Worm (Caenorhabditis elegans): ENCODE data around the gene F01D5.8.

F01D5.8 gene

DNA sequence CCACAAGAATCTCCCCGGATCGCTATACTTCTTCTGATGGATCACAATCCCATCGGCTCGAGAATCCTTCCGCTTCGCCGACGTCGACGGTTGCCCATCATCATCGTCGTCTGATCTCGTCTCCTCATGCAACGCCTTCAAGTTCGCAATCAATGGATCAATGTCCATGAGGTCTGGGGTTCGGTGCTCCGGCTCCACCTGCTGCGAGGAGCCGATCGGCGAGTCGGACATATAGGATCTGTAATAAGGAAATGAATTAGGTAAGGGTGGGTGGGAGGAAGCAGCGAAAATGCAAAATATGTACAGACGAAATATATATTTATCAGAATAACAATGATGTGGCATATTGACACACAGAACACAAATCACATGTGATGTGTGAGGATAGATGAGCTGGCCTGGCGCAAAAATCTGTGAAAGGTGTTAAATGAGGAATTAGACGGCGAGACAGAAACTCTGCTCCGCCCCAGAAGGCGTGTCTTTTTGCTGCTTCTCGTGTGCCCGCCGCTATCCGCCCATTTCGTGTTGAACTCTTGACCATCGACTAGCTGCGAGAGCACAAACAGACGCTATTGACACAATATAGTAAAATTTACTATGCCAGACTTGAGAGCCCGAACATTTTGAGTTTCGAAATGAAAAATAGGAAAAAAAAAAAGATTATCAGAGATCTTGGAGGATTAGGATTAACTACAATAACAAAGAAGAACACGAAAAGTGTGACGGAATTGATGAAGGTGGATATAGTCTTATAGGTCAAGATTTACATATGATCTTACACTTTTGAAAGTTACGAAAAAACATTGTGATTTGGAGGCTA lies 27.2 kb downstream of the F01D5.8 start:
- TF ChIP-seq nhr-76 (tag; optimal IDR thresholded peaks at IDR 0.05) (no peak), jun-1 (tag; optimal IDR thresholded peaks at IDR 0.05) (no peak), aly-2 (tag; optimal IDR thresholded peaks at IDR 0.05) (no peak), unc-39 (tag; optimal IDR thresholded peaks at IDR 0.05) (no peak), pha-4 (tag; optimal IDR thresholded peaks at IDR 0.05) (peak; percentile 22), nfya-1 (tag; optimal IDR thresholded peaks at IDR 0.05; ENCODE audit: insufficient read depth) (peak; percentile 6), nhr-77 (tag; optimal IDR thresholded peaks at IDR 0.05) (no peak), lin-39 (tag; optimal IDR thresholded peaks at IDR 0.05) (peak; percentile 39), lin-15B (tag; optimal IDR thresholded peaks at IDR 0.05) (no peak), ceh-16 (tag; optimal IDR thresholded peaks at IDR 0.05) (no peak), pqm-1 (tag; optimal IDR thresholded peaks at IDR 0.05) (no peak)

DNA sequence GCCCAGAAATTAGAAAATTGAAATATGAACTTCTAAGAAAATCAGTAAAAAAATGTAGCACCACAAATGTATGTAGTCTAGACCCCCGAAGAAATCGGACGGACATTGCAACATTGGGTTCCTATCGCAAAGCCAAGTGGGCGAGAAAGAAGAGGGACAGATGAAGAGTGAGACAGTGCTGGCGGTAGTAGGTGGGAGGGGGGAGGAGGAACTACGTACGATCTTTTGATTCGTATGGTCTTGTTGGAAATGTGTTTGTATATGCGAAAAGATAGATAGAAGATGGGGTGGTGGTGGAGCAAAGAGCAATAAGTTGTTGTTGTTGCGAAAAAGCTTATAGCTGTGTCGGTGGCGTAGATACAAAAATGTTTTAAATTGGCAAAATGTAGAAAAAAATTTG lies 27.8 kb downstream of the F01D5.8 start:
- TF ChIP-seq eor-1 (tag; optimal IDR thresholded peaks at IDR 0.05) (no peak), fos-1 (tag; optimal IDR thresholded peaks at IDR 0.05) (no peak), nfya-1 (tag; optimal IDR thresholded peaks at IDR 0.05; ENCODE audit: insufficient read depth) (peak; percentile 10), elt-2 (tag; optimal IDR thresholded peaks at IDR 0.05) (peak; percentile 38)

DNA sequence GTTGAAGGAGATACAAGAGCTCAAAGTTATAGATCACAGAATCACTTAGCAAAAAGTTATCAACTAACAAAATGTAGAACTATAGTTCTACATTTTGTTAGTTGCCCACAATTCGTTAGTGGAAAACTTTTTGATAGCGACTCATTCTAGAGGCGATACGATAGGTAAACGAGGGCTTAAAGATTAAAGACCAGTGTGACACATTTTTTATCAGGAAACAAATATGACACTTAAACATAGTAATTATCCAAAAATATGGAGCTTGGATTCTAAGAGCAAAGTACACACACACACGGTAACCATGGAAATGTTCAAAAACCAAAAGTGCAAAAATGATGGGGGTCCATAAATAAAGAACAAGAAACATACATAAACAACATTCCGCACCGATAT lies 29.3 kb downstream of the F01D5.8 start:
- TF ChIP-seq pqm-1 (tag; optimal IDR thresholded peaks at IDR 0.05) (peak; percentile 5), sea-2 (GFP tag; optimal IDR thresholded peaks at IDR 0.05) (no peak), egl-5 (tag; optimal IDR thresholded peaks at IDR 0.05) (no peak), nhr-43 (tag; optimal IDR thresholded peaks at IDR 0.05; ENCODE audit: poor library complexity, severe bottlenecking) (no peak)

DNA sequence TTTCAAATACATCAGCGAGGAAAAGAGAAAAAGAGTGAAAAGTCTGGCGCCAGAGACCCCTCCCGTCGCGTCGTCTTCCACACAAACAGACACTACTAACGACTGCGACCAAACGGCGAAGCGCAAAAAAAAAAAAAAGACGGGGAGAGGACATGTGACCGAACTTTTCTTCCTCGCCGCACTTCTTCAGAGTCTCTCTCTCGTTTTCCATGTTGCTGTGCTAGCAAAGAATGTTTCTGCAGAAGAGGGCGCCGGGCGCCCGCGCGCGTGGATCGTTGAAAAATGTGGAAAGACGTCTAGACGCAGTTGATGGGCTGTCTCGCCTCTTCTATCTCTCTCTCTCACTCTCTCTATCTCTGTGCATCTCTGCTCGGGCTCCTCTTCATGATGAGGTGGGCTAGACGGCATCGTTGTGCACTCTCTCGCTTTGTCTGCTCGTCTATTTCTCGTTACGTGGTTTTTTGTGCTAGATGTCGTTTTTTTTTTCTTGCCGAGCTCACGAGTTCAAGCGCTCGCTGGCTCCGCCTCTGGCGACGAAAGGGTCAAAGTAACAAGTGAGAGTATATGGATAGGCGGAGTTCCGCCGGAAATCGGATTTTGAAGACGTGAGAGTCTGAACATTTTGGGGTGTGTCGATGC lies 29.8 kb downstream of the F01D5.8 start:
- peak; percentile 25 for TF ChIP-seq ZK546.5 (tag; optimal IDR thresholded peaks at IDR 0.05)
- peak; percentile 76 for TF ChIP-seq zag-1 (tag; optimal IDR thresholded peaks at IDR 0.05)
- no peak for TF ChIP-seq sea-2 (GFP tag; optimal IDR thresholded peaks at IDR 0.05)
- TF ChIP-seq nhr-43 (tag; optimal IDR thresholded peaks at IDR 0.05; ENCODE audit: poor library complexity, severe bottlenecking) = peak; percentile 82
- TF ChIP-seq nhr-25 (tag; optimal IDR thresholded peaks at IDR 0.05) = peak; percentile 60
- TF ChIP-seq nhr-77 (tag; optimal IDR thresholded peaks at IDR 0.05) = peak; percentile 45
- no peak for TF ChIP-seq unc-39 (tag; optimal IDR thresholded peaks at IDR 0.05)
- TF ChIP-seq egl-5 (tag; optimal IDR thresholded peaks at IDR 0.05) = peak; percentile 93
- peak; percentile 98 for TF ChIP-seq mdl-1 (tag; optimal IDR thresholded peaks at IDR 0.05)
- peak; percentile 66 for TF ChIP-seq skn-1 (tag; optimal IDR thresholded peaks at IDR 0.05)
- TF ChIP-seq ceh-9 (tag; optimal IDR thresholded peaks at IDR 0.05) = no peak
- no peak for TF ChIP-seq eor-1 (tag; optimal IDR thresholded peaks at IDR 0.05)
- TF ChIP-seq mml-1 (tag; optimal IDR thresholded peaks at IDR 0.05) = no peak
- peak; percentile 87 for TF ChIP-seq nhr-23 (tag; optimal IDR thresholded peaks at IDR 0.05)
- no peak for TF ChIP-seq nhr-76 (tag; optimal IDR thresholded peaks at IDR 0.05)
- peak; percentile 92 for TF ChIP-seq elt-2 (tag; optimal IDR thresholded peaks at IDR 0.05)
- no peak for TF ChIP-seq ztf-11 (tag; optimal IDR thresholded peaks at IDR 0.05)
- no peak for TF ChIP-seq nhr-12 (tag; optimal IDR thresholded peaks at IDR 0.05)
- TF ChIP-seq nhr-67 (tag; optimal IDR thresholded peaks at IDR 0.05) = no peak
- TF ChIP-seq tbx-2 (tag; optimal IDR thresholded peaks at IDR 0.05) = peak; percentile 84
- peak; percentile 65 for TF ChIP-seq lin-15B (tag; optimal IDR thresholded peaks at IDR 0.05)
- TF ChIP-seq lin-39 (tag; optimal IDR thresholded peaks at IDR 0.05) = peak; percentile 99
- TF ChIP-seq nfya-1 (tag; optimal IDR thresholded peaks at IDR 0.05; ENCODE audit: insufficient read depth) = peak; percentile 90
- no peak for TF ChIP-seq nhr-28 (tag; optimal IDR thresholded peaks at IDR 0.05)
- TF ChIP-seq ztf-4 (tag; optimal IDR thresholded peaks at IDR 0.05) = peak; percentile 72
- TF ChIP-seq nhr-237 (tag; optimal IDR thresholded peaks at IDR 0.05) = no peak
- TF ChIP-seq hmg-11 (tag; optimal IDR thresholded peaks at IDR 0.05) = peak; percentile 98
- TF ChIP-seq R02D3.7 (tag; optimal IDR thresholded peaks at IDR 0.05) = peak; percentile 71
- peak; percentile 91 for TF ChIP-seq jun-1 (tag; optimal IDR thresholded peaks at IDR 0.05)
- peak; percentile 76 for TF ChIP-seq snpc-4 (tag; optimal IDR thresholded peaks at IDR 0.05)
- peak; percentile 74 for TF ChIP-seq ama-1 (optimal IDR thresholded peaks at IDR 0.05)
- no peak for TF ChIP-seq ceh-16 (tag; optimal IDR thresholded peaks at IDR 0.05)
- no peak for TF ChIP-seq ceh-82 (tag; optimal IDR thresholded peaks at IDR 0.05)
- TF ChIP-seq daf-12 (tag; optimal IDR thresholded peaks at IDR 0.05) = no peak
- peak; percentile 68 for TF ChIP-seq fkh-10 (GFP tag; optimal IDR thresholded peaks at IDR 0.05)
- no peak for TF ChIP-seq fos-1 (tag; optimal IDR thresholded peaks at IDR 0.05)
- TF ChIP-seq nhr-11 (tag; optimal IDR thresholded peaks at IDR 0.05) = peak; percentile 82
- TF ChIP-seq egl-27 (tag; optimal IDR thresholded peaks at IDR 0.05) = peak; percentile 82
- TF ChIP-seq lsy-12 (tag; optimal IDR thresholded peaks at IDR 0.05) = peak; percentile 79
- TF ChIP-seq aly-2 (tag; optimal IDR thresholded peaks at IDR 0.05) = no peak
- peak; percentile 88 for TF ChIP-seq ceh-28 (tag; optimal IDR thresholded peaks at IDR 0.05)
- peak; percentile 85 for TF ChIP-seq pha-4 (tag; optimal IDR thresholded peaks at IDR 0.05)
- peak; percentile 72 for TF ChIP-seq pqm-1 (tag; optimal IDR thresholded peaks at IDR 0.05)
